Worm (Caenorhabditis elegans) whole organism, young adult: Measurements from ENCODE around the gene C06E4.2.

Experiments
- cebp-1 ChIP-seq, 2 experiments: fragments of 200-800 bp in 1 of 2; sonication (Bioruptor generic) in 1 of 2; sonication (generic microtip) in 1 of 2; IDR thresholded peaks in 1 of 2; optimal IDR thresholded peaks in 1 of 2; 2 replicates each; pipeline versions ENCODE4 v1.3.6 to Lab custom; 2017 to 2022; ENCODE audit warnings: missing compliant biosample characterization in 2 of 2, missing genetic modification characterization in 2 of 2, mild to moderate bottlenecking in 1 of 2, missing genetic modification reagents in 1 of 2, moderate library complexity in 1 of 2
- chd-7 ChIP-seq: sonication (generic microtip); optimal IDR thresholded peaks from 2 replicates; lab custom pipeline; 2016; ENCODE audit warnings: mild to moderate bottlenecking, missing genetic modification characterization, moderate library complexity, missing compliant biosample characterization
- efl-1 ChIP-seq: fragments of 150-350 bp; optimal IDR thresholded peaks from 2 replicates; lab custom pipeline; 2014; ENCODE audit warnings: missing biosample characterization, missing genetic modification reagents, missing genetic modification characterization
- lin-54 ChIP-seq: fragments of 200-800 bp; sonication (Bioruptor generic); optimal IDR thresholded peaks from 2 replicates; lab custom pipeline; 2018; ENCODE audit warnings: mild to moderate bottlenecking, missing genetic modification characterization, missing compliant biosample characterization

DNA sequence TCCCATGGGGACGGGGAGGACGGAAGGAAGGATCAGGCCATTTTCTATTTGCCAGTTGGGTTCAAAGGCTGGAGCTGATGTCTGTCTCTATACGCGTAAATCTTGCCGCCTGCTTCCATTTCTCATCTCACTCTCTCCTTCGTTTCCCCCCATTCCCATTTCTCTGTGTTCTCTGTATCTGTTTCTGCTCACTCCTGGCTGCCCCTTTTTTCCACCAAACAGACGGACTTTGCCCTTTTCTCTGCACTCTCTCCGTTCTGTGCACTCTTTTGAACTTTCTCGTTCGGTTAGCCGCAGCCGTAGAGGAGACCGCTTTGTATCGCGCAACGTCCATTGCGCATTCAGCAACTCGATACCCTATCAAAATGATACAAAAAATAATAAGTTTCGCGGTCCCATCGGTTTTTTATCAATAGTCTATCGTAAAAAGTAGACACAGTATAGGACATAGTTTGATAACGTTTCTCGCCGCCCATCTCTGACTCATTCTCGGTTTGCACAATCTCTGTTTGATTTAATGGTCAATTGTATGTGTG is 41.3 kb upstream of the C06E4.2 start:
- TF ChIP-seq efl-1 (GFP tag; lab: Kevin White, UChicago) (no peak), lin-54 (GFP tag; lab: Kevin White, UChicago) (peak; percentile 31), chd-7 (no peak), cebp-1 (GFP tag; IDR thresholded peaks at IDR 0.05; lab: Robert Waterston, UW) (no peak), cebp-1 (tag; optimal IDR thresholded peaks at IDR 0.05; lab: Kevin White, UChicago) (peak; percentile 57)
